Worm (Caenorhabditis elegans) whole organism, midembryonic: ENCODE results near the gene vha-18.

ENCODE experiments used
- cog-1 ChIP-seq: sonication (generic microtip); optimal IDR thresholded peaks from 2 replicates; lab custom pipeline; 2016; ENCODE audit warnings: missing genetic modification characterization, missing compliant biosample characterization
- flt-1 ChIP-seq: fragments of 200-800 bp; sonication (Bioruptor generic); IDR thresholded peaks from 2 replicates; pipeline ENCODE4 v1.3.6; 2022; ENCODE audit warnings: missing genetic modification characterization, missing compliant biosample characterization
- med-1 ChIP-seq: sonication (generic microtip); optimal IDR thresholded peaks from 2 replicates; lab custom pipeline; 2017; ENCODE audit warnings: missing genetic modification characterization, mild to moderate bottlenecking, missing compliant biosample characterization, antibody characterized with exemption, missing genetic modification reagents; ENCODE audit not compliant: insufficient read depth
- tab-1 ChIP-seq: fragments of 200-800 bp; sonication (Bioruptor generic); IDR thresholded peaks from 2 replicates; pipeline ENCODE4 v1.3.6; 2022; ENCODE audit warnings: missing genetic modification characterization, missing compliant biosample characterization

ce11 chrV:8384809-8385208 is 28.5 kb downstream of the vha-18 start:
- TF ChIP-seq med-1 (GFP tag; lab: Kevin White, UChicago) (no peak), flt-1 (no peak), cog-1 (tag; lab: Kevin White, UChicago) (no peak), tab-1 (no peak)
